Worm (Caenorhabditis elegans) whole organism, late embryonic: ENCODE measurements around the gene glo-1.

Source experiments
- Y22D7AL.16 ChIP-seq: sonication (generic microtip); optimal IDR thresholded peaks from 2 replicates; lab custom pipeline; 2016; ENCODE audit warnings: missing genetic modification characterization, missing compliant biosample characterization
- ahr-1 ChIP-seq: sonication (generic microtip); optimal IDR thresholded peaks from 2 replicates; lab custom pipeline; 2016; ENCODE audit warnings: missing genetic modification characterization, missing compliant biosample characterization
- ama-1 ChIP-seq: fragments of 150-350 bp; optimal IDR thresholded peaks from 2 replicates; lab custom pipeline; 2014
- ceh-19 ChIP-seq: fragments of 200-800 bp; sonication (Bioruptor generic); optimal IDR thresholded peaks from 2 replicates; lab custom pipeline; 2018; ENCODE audit warnings: mild to moderate bottlenecking, missing genetic modification characterization, missing compliant biosample characterization
- ceh-2 ChIP-seq: sonication (generic microtip); optimal IDR thresholded peaks from 2 replicates; lab custom pipeline; 2016; ENCODE audit warnings: missing genotype, missing genetic modification characterization, missing compliant biosample characterization
- ceh-22 ChIP-seq: sonication (generic microtip); optimal IDR thresholded peaks from 2 replicates; lab custom pipeline; 2017; ENCODE audit warnings: missing biosample characterization, missing genetic modification characterization
- ceh-31 ChIP-seq: sonication (generic microtip); optimal IDR thresholded peaks from 2 replicates; lab custom pipeline; 2016; ENCODE audit warnings: missing genetic modification characterization, missing compliant biosample characterization
- ceh-34 ChIP-seq: sonication (generic microtip); optimal IDR thresholded peaks from 2 replicates; lab custom pipeline; 2016; ENCODE audit warnings: mild to moderate bottlenecking, missing genetic modification characterization, missing compliant biosample characterization
- ceh-45 ChIP-seq: fragments of 200-800 bp; sonication (Bioruptor generic); IDR thresholded peaks from 2 replicates; pipeline ENCODE4 v1.3.6; 2022; ENCODE audit warnings: missing genetic modification reagents, missing genetic modification characterization, missing compliant biosample characterization
- ceh-6 ChIP-seq: fragments of 200-800 bp; sonication (Bioruptor generic); optimal IDR thresholded peaks from 2 replicates; lab custom pipeline; 2018; ENCODE audit warnings: mild to moderate bottlenecking, missing genetic modification characterization, missing compliant biosample characterization
- che-1 ChIP-seq: sonication (generic microtip); optimal IDR thresholded peaks from 2 replicates; lab custom pipeline; 2016; ENCODE audit warnings: mild to moderate bottlenecking, missing genetic modification characterization, missing compliant biosample characterization
- dmd-4 ChIP-seq: sonication (generic microtip); optimal IDR thresholded peaks from 2 replicates; lab custom pipeline; 2016; ENCODE audit warnings: borderline replicate concordance, missing genetic modification characterization, missing compliant biosample characterization
- dve-1 ChIP-seq: sonication (generic microtip); optimal IDR thresholded peaks from 2 replicates; lab custom pipeline; 2017; ENCODE audit warnings: antibody characterized with exemption, mild to moderate bottlenecking, missing genetic modification characterization, missing compliant biosample characterization
- elt-2 ChIP-seq: sonication (generic microtip); optimal IDR thresholded peaks from 2 replicates; lab custom pipeline; 2016; ENCODE audit warnings: missing genetic modification reagents, missing genetic modification characterization, missing compliant biosample characterization
- elt-4 ChIP-seq: sonication (generic microtip); optimal IDR thresholded peaks from 2 replicates; lab custom pipeline; 2016; ENCODE audit warnings: missing genetic modification characterization, missing compliant biosample characterization
- ets-4 ChIP-seq: sonication (generic microtip); optimal IDR thresholded peaks from 2 replicates; lab custom pipeline; 2016; ENCODE audit warnings: missing genetic modification characterization, missing compliant biosample characterization
- fkh-6 ChIP-seq: sonication (generic microtip); optimal IDR thresholded peaks from 2 replicates; lab custom pipeline; 2016; ENCODE audit warnings: missing genetic modification characterization, missing compliant biosample characterization
- hlh-15 ChIP-seq: sonication (generic microtip); optimal IDR thresholded peaks from 2 replicates; lab custom pipeline; 2016; ENCODE audit warnings: missing genetic modification characterization, missing compliant biosample characterization
- hlh-30 ChIP-seq: sonication (generic microtip); optimal IDR thresholded peaks from 2 replicates; lab custom pipeline; 2017; ENCODE audit warnings: antibody characterized with exemption, missing genetic modification characterization, missing compliant biosample characterization; ENCODE audit not compliant: insufficient read depth
- hlh-6 ChIP-seq: sonication (generic microtip); optimal IDR thresholded peaks from 2 replicates; lab custom pipeline; 2016; ENCODE audit warnings: missing genotype, missing genetic modification characterization, missing compliant biosample characterization
- hlh-8 ChIP-seq: sonication (generic microtip); optimal IDR thresholded peaks from 2 replicates; lab custom pipeline; 2016; ENCODE audit warnings: missing genotype, missing genetic modification characterization, missing compliant biosample characterization
- lim-6 ChIP-seq: sonication (generic microtip); optimal IDR thresholded peaks from 2 replicates; lab custom pipeline; 2016; ENCODE audit warnings: missing genetic modification characterization, missing compliant biosample characterization
- nfya-1 ChIP-seq: sonication (generic microtip); optimal IDR thresholded peaks from 2 replicates; lab custom pipeline; 2017; ENCODE audit warnings: missing genetic modification characterization, mild to moderate bottlenecking, missing compliant biosample characterization, antibody characterized with exemption, moderate library complexity
- nhr-11 ChIP-seq: fragments of 150-350 bp; optimal IDR thresholded peaks from 2 replicates; lab custom pipeline; 2014; ENCODE audit warnings: missing biosample characterization, missing genetic modification characterization
- nhr-232 ChIP-seq: sonication (generic microtip); optimal IDR thresholded peaks from 2 replicates; lab custom pipeline; 2016; ENCODE audit warnings: missing genetic modification characterization, missing compliant biosample characterization
- sdc-2 ChIP-seq: sonication (generic microtip); optimal IDR thresholded peaks from 2 replicates; lab custom pipeline; 2016; ENCODE audit warnings: missing genotype, missing genetic modification characterization, missing compliant biosample characterization
- syd-9 ChIP-seq: sonication (generic microtip); optimal IDR thresholded peaks from 2 replicates; lab custom pipeline; 2016; ENCODE audit warnings: mild to moderate bottlenecking, missing genetic modification characterization, moderate library complexity, missing compliant biosample characterization
- tbx-2 ChIP-seq: sonication (generic microtip); optimal IDR thresholded peaks from 2 replicates; lab custom pipeline; 2016; ENCODE audit warnings: missing genetic modification characterization, missing compliant biosample characterization
- tbx-7 ChIP-seq: sonication (generic microtip); optimal IDR thresholded peaks from 2 replicates; lab custom pipeline; 2016; ENCODE audit warnings: missing genotype, missing genetic modification characterization, missing compliant biosample characterization
- ttx-3 ChIP-seq: sonication (generic microtip); optimal IDR thresholded peaks from 2 replicates; lab custom pipeline; 2016; ENCODE audit warnings: missing genetic modification reagents, missing genetic modification characterization, missing compliant biosample characterization
- unc-42 ChIP-seq: sonication (generic microtip); optimal IDR thresholded peaks from 2 replicates; lab custom pipeline; 2016; ENCODE audit warnings: missing genotype, missing genetic modification characterization, missing compliant biosample characterization
- unc-55 ChIP-seq: sonication (generic microtip); optimal IDR thresholded peaks from 2 replicates; lab custom pipeline; 2017; ENCODE audit warnings: missing biosample characterization, missing genetic modification reagents, missing genetic modification characterization
- zip-5 ChIP-seq: sonication (generic microtip); optimal IDR thresholded peaks from 2 replicates; lab custom pipeline; 2016; ENCODE audit warnings: missing genetic modification characterization, missing compliant biosample characterization
- ztf-16 ChIP-seq: sonication (generic microtip); optimal IDR thresholded peaks from 2 replicates; lab custom pipeline; 2017; ENCODE audit warnings: missing genetic modification characterization, missing compliant biosample characterization

glo-1 gene

ce11 chrX:9917362-9917761, 35.4 kb upstream of the glo-1 start, which contains the start of gene F21G4.6:
F21G4.6 (minus strand) TSS chrX:9917448.
- TF ChIP-seq ets-4 (tag; lab: Kevin White, UChicago) (peak; percentile 28), ceh-22 (tag; lab: Kevin White, UChicago) (no peak), hlh-8 (peak; percentile 3), ceh-2 (tag; lab: Kevin White, UChicago) (peak; percentile 57), tbx-7 (tag; lab: Kevin White, UChicago) (peak; percentile 24), nhr-232 (tag; lab: Kevin White, UChicago) (no peak), zip-5 (peak; percentile 23), ceh-31 (tag; lab: Kevin White, UChicago) (peak; percentile 47), fkh-6 (tag; lab: Kevin White, UChicago) (peak; percentile 20), tbx-2 (tag; lab: Kevin White, UChicago) (peak; percentile 66), hlh-6 (no peak), elt-2 (tag; lab: Kevin White, UChicago) (peak; percentile 11)

DNA sequence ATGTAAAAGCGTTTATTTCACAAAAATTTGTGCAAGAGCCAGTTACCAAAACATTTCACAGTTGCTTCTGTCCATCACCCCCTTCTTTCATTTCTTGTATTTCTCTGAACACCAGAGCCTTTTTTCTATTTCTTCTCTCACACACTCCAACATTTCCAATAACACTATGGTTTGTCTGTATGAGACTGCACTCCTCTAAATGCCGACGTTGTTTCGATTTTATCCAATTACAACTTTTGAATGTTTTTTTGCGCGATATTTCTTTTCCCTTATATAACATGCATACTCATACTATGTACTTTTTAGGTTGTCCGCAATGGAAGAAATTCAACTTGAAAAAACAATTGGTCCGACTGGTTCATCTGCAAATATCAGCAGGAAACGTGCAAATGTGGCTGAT, 23.8 kb upstream of the glo-1 start, which contains the start of gene F21G4.5:
F21G4.5 (plus strand) TSS at position 301 of the 400 bp plus-strand sequence.
- TF ChIP-seq ttx-3 (tag; lab: Kevin White, UChicago) (no peak), ztf-16 (tag; lab: Kevin White, UChicago) (no peak), nhr-232 (tag; lab: Kevin White, UChicago) (no peak), dmd-4 (tag; lab: Kevin White, UChicago) (no peak)
- TF ChIP-seq, all 69 proteins: peak for 0

ce11 chrX:9899426-9900131, 17.6 kb upstream of the glo-1 start, which contains the start of gene phf-34:
phf-34 (minus strand) TSS chrX:9899476.
- TF ChIP-seq hlh-30 (tag; lab: Kevin White, UChicago) (peak; percentile 38), ceh-31 (tag; lab: Kevin White, UChicago) (peak; percentile 74), ceh-22 (tag; lab: Kevin White, UChicago) (no peak), nhr-11 (tag; lab: Kevin White, UChicago) (no peak), unc-42 (tag; lab: Kevin White, UChicago) (peak; percentile 67), ceh-19 (peak; percentile 43), sdc-2 (tag; lab: Kevin White, UChicago) (peak; percentile 58), tbx-2 (tag; lab: Kevin White, UChicago) (peak; percentile 37), unc-55 (GFP tag; lab: Kevin White, UChicago) (peak; percentile 31), ceh-45 (no peak), ceh-34 (tag; lab: Kevin White, UChicago) (peak; percentile 35), dve-1 (tag; lab: Kevin White, UChicago) (peak; percentile 37), nfya-1 (tag; lab: Kevin White, UChicago) (peak; percentile 67)

DNA sequence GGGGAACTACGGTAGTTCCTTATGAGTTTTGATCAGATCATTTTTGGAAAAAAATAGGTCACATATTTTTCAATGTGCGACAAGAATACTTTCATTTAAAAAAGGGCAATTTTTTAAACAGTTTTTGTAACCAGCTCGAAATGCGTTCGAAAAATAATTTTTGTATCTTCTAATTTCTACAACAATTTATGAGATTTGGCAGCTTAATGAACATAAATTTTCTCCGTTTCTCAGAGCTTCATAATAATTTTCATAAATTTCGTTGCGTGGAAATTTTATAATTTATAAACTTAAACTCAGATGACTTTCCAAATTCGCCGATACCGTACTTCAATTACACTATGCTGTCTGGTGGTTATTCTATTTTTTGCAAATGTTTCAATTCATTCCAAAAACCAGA, 12.8 kb upstream of the glo-1 start, which contains the start of gene F21G4.3:
F21G4.3 (plus strand) TSS at position 301 of the 400 bp plus-strand sequence.
- TF ChIP-seq ztf-16 (tag; lab: Kevin White, UChicago), result no peak

ce11 chrX:9893069-9893468, 11.1 kb upstream of the glo-1 start:
- no peak for TF ChIP-seq ahr-1 (tag; lab: Kevin White, UChicago)

- TF ChIP-seq ceh-19 (no peak), lim-6 (tag; lab: Kevin White, UChicago) (no peak), Y22D7AL.16 (tag; lab: Kevin White, UChicago) (no peak), hlh-6 (no peak), ceh-6 (GFP tag; lab: Kevin White, UChicago) (no peak), hlh-8 (no peak), hlh-15 (tag; lab: Kevin White, UChicago) (no peak), elt-4 (tag; lab: Kevin White, UChicago) (no peak), ama-1 (no peak), hlh-30 (tag; lab: Kevin White, UChicago) (no peak), che-1 (tag; lab: Kevin White, UChicago) (no peak), syd-9 (tag; lab: Kevin White, UChicago) (no peak), zip-5 (no peak)
- TF ChIP-seq, all 69 proteins: peak for 0
Observed at ce11 chrX:9892323-9892722, 10.3 kb upstream of the glo-1 start, which contains the start of gene F21G4.1. F21G4.1 (minus strand) TSS chrX:9892328.
